Fruit fly (Drosophila melanogaster) whole organism, embryonic: Measurements from ENCODE around the gene S6KL.
A peak's percentile ranks its signal among the peaks of the same experiment; 100 is the strongest.

ENCODE experiments used
- B-H1 ChIP-seq: fragments of 200-800 bp; sonication (Bioruptor generic); IDR thresholded peaks from 3 replicates; pipeline ENCODE4 v1.3.6; 2022; ENCODE audit warnings: missing biosample characterization, missing genetic modification characterization
- Bgb ChIP-seq: fragments of 200-800 bp; sonication (Bioruptor generic); IDR thresholded peaks from 2 replicates; pipeline ENCODE4 v1.3.6; 2022; ENCODE audit warnings: missing biosample characterization, missing genetic modification characterization; ENCODE audit not compliant: partially characterized antibody
- CG1024 ChIP-seq: fragments of 200-800 bp; sonication (Bioruptor generic); IDR thresholded peaks from 2 replicates; pipeline ENCODE4 v1.3.6; 2022; ENCODE audit warnings: missing biosample characterization, missing genetic modification characterization
- CG10267 ChIP-seq: fragments of 200-800 bp; sonication (Bioruptor generic); optimal IDR thresholded peaks from 2 replicates; lab custom pipeline; 2018; ENCODE audit warnings: missing biosample characterization, mild to moderate bottlenecking, missing genetic modification characterization, moderate library complexity
- CG10462 ChIP-seq: fragments of 200-800 bp; sonication (Bioruptor generic); optimal IDR thresholded peaks from 2 replicates; lab custom pipeline; 2016; ENCODE audit warnings: missing biosample characterization, missing genetic modification characterization
- CG11504 ChIP-seq: fragments of 200-800 bp; sonication (Bioruptor generic); optimal IDR thresholded peaks from 3 replicates; lab custom pipeline; 2019; ENCODE audit warnings: missing biosample characterization, mild to moderate bottlenecking, missing genetic modification characterization, moderate library complexity
- CG11560 ChIP-seq: fragments of 200-800 bp; sonication (Bioruptor generic); IDR thresholded peaks from 3 replicates; pipeline ENCODE4 v1.3.6; 2022; ENCODE audit warnings: missing biosample characterization, missing genetic modification characterization
- CG12659 ChIP-seq: fragments of 200-800 bp; sonication (Bioruptor generic); optimal IDR thresholded peaks from 3 replicates; lab custom pipeline; 2017; ENCODE audit warnings: mild to moderate bottlenecking, missing biosample characterization, missing genetic modification reagents, missing genetic modification characterization
- CG13287 ChIP-seq: fragments of 200-800 bp; sonication (Bioruptor generic); IDR thresholded peaks from 2 replicates; pipeline ENCODE4 v1.3.6; 2022; ENCODE audit warnings: missing biosample characterization, missing genetic modification characterization; ENCODE audit not compliant: partially characterized antibody
- CG14710 ChIP-seq: fragments of 200-800 bp; sonication (Bioruptor generic); optimal IDR thresholded peaks from 3 replicates; lab custom pipeline; 2019; ENCODE audit warnings: missing biosample characterization, mild to moderate bottlenecking, missing genetic modification characterization, moderate library complexity
- CG14860 ChIP-seq: fragments of 200-800 bp; sonication (Bioruptor generic); IDR thresholded peaks from 3 replicates; pipeline ENCODE4 v1.3.6; 2022; ENCODE audit warnings: missing biosample characterization, missing genetic modification characterization; ENCODE audit not compliant: partially characterized antibody
- CG15479 ChIP-seq: fragments of 200-800 bp; sonication (Bioruptor generic); optimal IDR thresholded peaks from 3 replicates; lab custom pipeline; 2019; ENCODE audit warnings: missing biosample characterization, mild to moderate bottlenecking, missing genetic modification characterization, moderate library complexity
- CG15514 ChIP-seq: fragments of 200-800 bp; sonication (Bioruptor generic); optimal IDR thresholded peaks from 3 replicates; lab custom pipeline; 2017; ENCODE audit warnings: missing biosample characterization, missing genetic modification characterization, mild to moderate bottlenecking, moderate library complexity, missing genetic modification reagents
- CG1603 ChIP-seq: fragments of 200-800 bp; sonication (Bioruptor generic); optimal IDR thresholded peaks from 2 replicates; lab custom pipeline; 2019; ENCODE audit warnings: missing biosample characterization, mild to moderate bottlenecking, missing genetic modification characterization, moderate library complexity
- CG16813 ChIP-seq: fragments of 200-800 bp; sonication (Bioruptor generic); IDR thresholded peaks from 3 replicates; pipeline ENCODE4 v1.3.6; 2022; ENCODE audit warnings: missing biosample characterization, missing genetic modification characterization; ENCODE audit not compliant: partially characterized antibody
- CG2120 ChIP-seq: fragments of 200-800 bp; sonication (Bioruptor generic); optimal IDR thresholded peaks from 3 replicates; lab custom pipeline; 2016; ENCODE audit warnings: missing biosample characterization, missing genetic modification characterization
- CG2199 ChIP-seq: fragments of 200-800 bp; sonication (Bioruptor generic); IDR thresholded peaks from 3 replicates; pipeline ENCODE4 v1.3.6; 2022; ENCODE audit warnings: missing biosample characterization, missing genetic modification characterization
- CG5245 ChIP-seq: fragments of 200-800 bp; sonication (Bioruptor generic); optimal IDR thresholded peaks from 3 replicates; lab custom pipeline; 2016; ENCODE audit warnings: missing biosample characterization, missing genetic modification characterization
- CG6272 ChIP-seq: fragments of 200-800 bp; sonication (Bioruptor generic); IDR thresholded peaks from 2 replicates; pipeline ENCODE4 v1.3.6; 2022; ENCODE audit warnings: missing biosample characterization, missing genetic modification characterization
- CG9727 ChIP-seq: fragments of 200-800 bp; sonication (Bioruptor generic); optimal IDR thresholded peaks from 3 replicates; lab custom pipeline; 2017; ENCODE audit warnings: missing biosample characterization, mild to moderate bottlenecking, missing genetic modification characterization
- CG9797 ChIP-seq: fragments of 200-800 bp; sonication (Bioruptor generic); optimal IDR thresholded peaks from 3 replicates; lab custom pipeline; 2018; ENCODE audit warnings: missing biosample characterization, mild to moderate bottlenecking, missing genetic modification characterization
- CG9932 ChIP-seq: fragments of 200-800 bp; sonication (Bioruptor generic); IDR thresholded peaks from 2 replicates; pipeline ENCODE4 v1.3.6; 2022; ENCODE audit warnings: missing biosample characterization, missing genetic modification characterization
- CoRest ChIP-seq: fragments of 200-800 bp; sonication (Bioruptor generic); optimal IDR thresholded peaks from 3 replicates; lab custom pipeline; 2018; ENCODE audit warnings: missing biosample characterization, mild to moderate bottlenecking, missing genetic modification characterization, moderate library complexity
- Deaf1 ChIP-seq: fragments of 200-800 bp; optimal IDR thresholded peaks from 3 replicates; lab custom pipeline; 2019; ENCODE audit warnings: missing biosample characterization, mild to moderate bottlenecking, missing genetic modification characterization, moderate library complexity
- Doc3 ChIP-seq: fragments of 200-800 bp; sonication (Bioruptor generic); IDR thresholded peaks from 3 replicates; pipeline ENCODE4 v1.3.6; 2022; ENCODE audit warnings: missing biosample characterization, missing genetic modification characterization; ENCODE audit not compliant: partially characterized antibody
- Dp ChIP-seq: fragments of 200-800 bp; sonication (Bioruptor generic); optimal IDR thresholded peaks from 2 replicates; lab custom pipeline; 2018; ENCODE audit warnings: missing biosample characterization, mild to moderate bottlenecking, missing genetic modification characterization, moderate library complexity
- E2f2 ChIP-seq: fragments of 200-800 bp; sonication (Bioruptor generic); IDR thresholded peaks from 2 replicates; pipeline ENCODE4 v1.3.6; 2022; ENCODE audit warnings: missing biosample characterization, missing genetic modification characterization
- Ets65A ChIP-seq: fragments of 200-800 bp; sonication (Bioruptor generic); peaks from one replicate; lab custom pipeline; 2016; ENCODE audit warnings: missing biosample characterization, missing genetic modification characterization
- Ets97D ChIP-seq: fragments of 200-800 bp; sonication (Bioruptor generic); optimal IDR thresholded peaks from 3 replicates; lab custom pipeline; 2016; ENCODE audit warnings: missing biosample characterization, missing genetic modification characterization
- HmgZ ChIP-seq: fragments of 200-800 bp; sonication (Bioruptor generic); optimal IDR thresholded peaks from 2 replicates; lab custom pipeline; 2018; ENCODE audit warnings: missing biosample characterization, mild to moderate bottlenecking, missing genetic modification characterization
- Hmr ChIP-seq: fragments of 200-800 bp; sonication (Bioruptor generic); optimal IDR thresholded peaks from 3 replicates; lab custom pipeline; 2017; ENCODE audit warnings: mild to moderate bottlenecking, missing biosample characterization, missing genetic modification reagents, missing genetic modification characterization
- Sin3A ChIP-seq: fragments of >200 bp; optimal IDR thresholded peaks from 2 replicates; lab custom pipeline; 2018
- bbx ChIP-seq: fragments of 200-800 bp; sonication (Bioruptor generic); IDR thresholded peaks from 2 replicates; pipeline ENCODE4 v1.3.6; 2022; ENCODE audit warnings: missing biosample characterization, missing genetic modification characterization; ENCODE audit not compliant: partially characterized antibody
- bigmax ChIP-seq: fragments of 200-800 bp; sonication (Bioruptor generic); optimal IDR thresholded peaks from 2 replicates; lab custom pipeline; 2018; ENCODE audit warnings: missing biosample characterization, mild to moderate bottlenecking, missing genetic modification characterization
- cg ChIP-seq: fragments of 200-800 bp; sonication (Bioruptor generic); optimal IDR thresholded peaks from 3 replicates; lab custom pipeline; 2019; ENCODE audit warnings: missing biosample characterization, mild to moderate bottlenecking, missing genetic modification characterization, moderate library complexity
- crol ChIP-seq: fragments of 200-800 bp; sonication (Bioruptor generic); IDR thresholded peaks from 2 replicates; pipeline ENCODE4 v1.3.6; 2022; ENCODE audit warnings: missing biosample characterization, missing genetic modification characterization
- gfzf ChIP-seq: fragments of 200-800 bp; sonication (Bioruptor generic); optimal IDR thresholded peaks from 2 replicates; lab custom pipeline; 2016; ENCODE audit warnings: missing biosample characterization, mild to moderate bottlenecking, missing genetic modification characterization, moderate library complexity
- hb ChIP-seq: fragments of 200-800 bp; sonication (Bioruptor generic); IDR thresholded peaks from 3 replicates; pipeline ENCODE4 v1.3.6; 2022; ENCODE audit warnings: missing biosample characterization, missing genetic modification characterization; ENCODE audit not compliant: partially characterized antibody
- hbn ChIP-seq: fragments of 200-800 bp; sonication (Bioruptor generic); IDR thresholded peaks from 2 replicates; pipeline ENCODE4 v1.3.6; 2022; ENCODE audit warnings: missing biosample characterization, missing genetic modification characterization; ENCODE audit not compliant: partially characterized antibody
- lola ChIP-seq, 3 experiments: fragments of >200 bp in 2 of 3; fragments of 200-800 bp in 1 of 3; sonication (Bioruptor generic) in 1 of 3; optimal IDR thresholded peaks; 2 replicates each; lab custom pipeline; 2017 to 2019; ENCODE audit warnings: missing biosample characterization in 3 of 3, missing genetic modification characterization in 3 of 3, mild to moderate bottlenecking in 1 of 3, moderate library complexity in 1 of 3
- nerfin-1 ChIP-seq: fragments of 200-800 bp; sonication (Bioruptor generic); optimal IDR thresholded peaks from 3 replicates; lab custom pipeline; 2019; ENCODE audit warnings: missing biosample characterization, mild to moderate bottlenecking, missing genetic modification characterization, moderate library complexity
- nmo ChIP-seq: fragments of 200-800 bp; sonication (Bioruptor generic); optimal IDR thresholded peaks from 2 replicates; lab custom pipeline; 2018; ENCODE audit warnings: missing biosample characterization, mild to moderate bottlenecking, missing genetic modification characterization, moderate library complexity
- repo ChIP-seq: fragments of 200-800 bp; sonication (Bioruptor generic); optimal IDR thresholded peaks from 2 replicates; lab custom pipeline; 2016; ENCODE audit warnings: missing biosample characterization, missing genetic modification characterization
- row ChIP-seq: fragments of 200-800 bp; sonication (Bioruptor generic); IDR thresholded peaks from 3 replicates; pipeline ENCODE4 v1.3.6; 2022; ENCODE audit warnings: missing biosample characterization, missing genetic modification characterization
- tna ChIP-seq: fragments of 200-800 bp; sonication (Bioruptor generic); IDR thresholded peaks from 2 replicates; pipeline ENCODE4 v1.3.6; 2022; ENCODE audit warnings: missing biosample characterization, missing genetic modification characterization; ENCODE audit not compliant: partially characterized antibody
- tup ChIP-seq: fragments of 200-800 bp; sonication (Bioruptor generic); optimal IDR thresholded peaks from 2 replicates; lab custom pipeline; 2016; ENCODE audit warnings: missing biosample characterization, mild to moderate bottlenecking, missing genetic modification characterization, moderate library complexity
- vnd ChIP-seq: fragments of 200-800 bp; sonication (Bioruptor generic); IDR thresholded peaks from 3 replicates; pipeline ENCODE4 v1.3.6; 2022; ENCODE audit warnings: missing biosample characterization, missing genetic modification characterization; ENCODE audit not compliant: partially characterized antibody

S6KL gene

dm6 chrX:18788143-18788745, at the start of gene S6KL, which contains the start of gene CG6961:
Gene S6KL, plus strand, starts transcription at chrX:18788464.
Gene CG6961, minus strand, starts transcription at chrX:18788210.
- TF ChIP-seq Sin3A: peak; percentile 91
- peak; percentile 71 for TF ChIP-seq Doc3
- peak; percentile 39 for TF ChIP-seq Dp
- peak; percentile 69 for TF ChIP-seq Bgb (GFP tag; lab: Robert Waterston, UW)
- TF ChIP-seq B-H1: no peak
- peak; percentile 79 for TF ChIP-seq CG13287 (GFP tag; lab: Robert Waterston, UW)
- TF ChIP-seq Ets97D (GFP tag; lab: Kevin White, UChicago): peak; percentile 38
- no peak for TF ChIP-seq bigmax (GFP tag; lab: Kevin White, UChicago)
- TF ChIP-seq CG6272 (GFP tag; lab: Robert Waterston, UW): 0 out of 2 replicates have a peak, but pooled peaks have one; percentile 22
- TF ChIP-seq bbx (GFP tag; lab: Robert Waterston, UW): peak; percentile 55; the same call in 1 of the 2 replicates
- peak; percentile 82 for TF ChIP-seq vnd
- peak; percentile 1 for TF ChIP-seq CG15479 (GFP tag; lab: Kevin White, UChicago)
- TF ChIP-seq CG10462 (GFP tag; lab: Kevin White, UChicago): no peak
- peak in 2 of 3 experiments; percentile 13 to 88 for TF ChIP-seq lola (GFP tag; optimal IDR thresholded peaks at IDR 0.05; lab: Kevin White, UChicago)
- TF ChIP-seq CG15514: peak; percentile 51
- peak; percentile 45; the same call in 1 of the 2 replicates for TF ChIP-seq E2f2 (GFP tag; lab: Robert Waterston, UW)
- peak; percentile 60; the same call in 1 of the 3 replicates for TF ChIP-seq hb (GFP tag; lab: Robert Waterston, UW)
- TF ChIP-seq CG11560 (tag; lab: Robert Waterston, UW): no peak
- TF ChIP-seq CG9797 (GFP tag; lab: Kevin White, UChicago): peak; percentile 77
- TF ChIP-seq CG2199: no peak
- TF ChIP-seq CG5245 (GFP tag; lab: Kevin White, UChicago): no peak
- peak; percentile 10 for TF ChIP-seq HmgZ (tag; lab: Kevin White, UChicago)
- TF ChIP-seq Deaf1 (tag; lab: Kevin White, UChicago): peak; percentile 21
- peak; percentile 11 for TF ChIP-seq CG9727 (GFP tag; lab: Kevin White, UChicago)
- TF ChIP-seq crol: 0 out of 2 replicates have a peak, but pooled peaks have one; percentile 8
- TF ChIP-seq CG1603: peak; percentile 48
- TF ChIP-seq CG10267 (tag; lab: Kevin White, UChicago): peak; percentile 31
- peak; percentile 44 for TF ChIP-seq CoRest (tag; lab: Kevin White, UChicago)
- peak; percentile 36 for TF ChIP-seq cg
- TF ChIP-seq Hmr (GFP tag; lab: Kevin White, UChicago): peak; percentile 11
- TF ChIP-seq CG2120 (GFP tag; lab: Kevin White, UChicago): peak; percentile 13
- no peak for TF ChIP-seq repo (GFP tag; lab: Kevin White, UChicago)
- TF ChIP-seq nmo: peak; percentile 60
- TF ChIP-seq tup (GFP tag; lab: Kevin White, UChicago): no peak
- peak; percentile 46; the same call in 1 of the 2 replicates for TF ChIP-seq CG9932 (GFP tag; lab: Robert Waterston, UW)
- TF ChIP-seq tna (GFP tag; lab: Robert Waterston, UW): peak; percentile 48; the same call in 1 of the 2 replicates
- TF ChIP-seq CG1024: 0 out of 2 replicates have a peak, but pooled peaks have one; percentile 34
- peak; percentile 28 for TF ChIP-seq CG11504 (tag; lab: Kevin White, UChicago)
- peak; percentile 67 for TF ChIP-seq CG14860 (GFP tag; lab: Robert Waterston, UW)
- peak; percentile 50 for TF ChIP-seq CG12659 (GFP tag; lab: Kevin White, UChicago)
- peak; percentile 76 for TF ChIP-seq row (GFP tag; lab: Robert Waterston, UW)
- peak; percentile 78 for TF ChIP-seq gfzf (GFP tag; lab: Kevin White, UChicago)
- peak; percentile 68 for TF ChIP-seq hbn (GFP tag; lab: Robert Waterston, UW)
- TF ChIP-seq CG14710 (tag; lab: Kevin White, UChicago): peak; percentile 67
- TF ChIP-seq nerfin-1 (tag; lab: Kevin White, UChicago): peak; percentile 31
- TF ChIP-seq CG16813 (GFP tag; lab: Robert Waterston, UW): peak; percentile 87
- TF ChIP-seq Ets65A: peak; percentile 86
